Worm (Caenorhabditis elegans) whole organism, early embryonic: ENCODE results near the gene twk-2.

Source experiments
- aly-1 ChIP-seq: sonication (generic microtip); optimal IDR thresholded peaks from 2 replicates; lab custom pipeline; 2016; ENCODE audit warnings: missing genetic modification characterization, missing compliant biosample characterization
- ama-1 ChIP-seq: fragments of 150-350 bp; optimal IDR thresholded peaks from 2 replicates; lab custom pipeline; 2014
- flt-1 ChIP-seq: fragments of 200-800 bp; sonication (Bioruptor generic); IDR thresholded peaks from 2 replicates; pipeline ENCODE4 v1.3.6; 2022; ENCODE audit warnings: missing genetic modification characterization, missing compliant biosample characterization

ce11 chrII:4460297-4460696, 7.3 kb upstream of the twk-2 start:
- no peak for TF ChIP-seq flt-1 (GFP tag; lab: Robert Waterston, UW)
- no peak for TF ChIP-seq aly-1 (tag; lab: Kevin White, UChicago)
- no peak for TF ChIP-seq ama-1 (lab: Kevin White, UChicago)
